Fruit fly (Drosophila melanogaster): ENCODE results near the gene CG10973.
A peak's percentile ranks its signal among the peaks of the same experiment; 100 is the strongest.

The CG10973 gene

dm6 chr3L:12792933-12793448, 38.4 kb upstream of the CG10973 start (continued):
- TF ChIP-seq Tbp (GFP tag; optimal IDR thresholded peaks at IDR 0.05) (no peak), wdn (GFP tag; IDR thresholded peaks at IDR 0.05) (0 out of 2 replicates have a peak, but pooled peaks have one; percentile 9), CG13624 (GFP tag; optimal IDR thresholded peaks at IDR 0.05) (peak; percentile 60), tio (GFP tag; optimal IDR thresholded peaks at IDR 0.05) (peak; percentile 30), Dip3 (GFP tag; optimal IDR thresholded peaks at IDR 0.05) (peak; percentile 36), CG3163 (GFP tag; optimal IDR thresholded peaks at IDR 0.05) (no peak), Rfx (GFP tag; IDR thresholded peaks at IDR 0.05) (peak; percentile 71)

- TF ChIP-seq CG12071 (GFP tag; optimal IDR thresholded peaks at IDR 0.05), result no peak
- no peak for TF ChIP-seq dpn (GFP tag; optimal IDR thresholded peaks at IDR 0.05)
- TF ChIP-seq ac (GFP tag; optimal IDR thresholded peaks at IDR 0.05), result no peak
- no peak for TF ChIP-seq CG15601 (tag; optimal IDR thresholded peaks at IDR 0.05)
- no peak for TF ChIP-seq p53 (GFP tag; optimal IDR thresholded peaks at IDR 0.05)
- TF ChIP-seq gro (GFP tag; optimal IDR thresholded peaks at IDR 0.05), result no peak
- TF ChIP-seq chif (GFP tag; optimal IDR thresholded peaks at IDR 0.05), result no peak
- no peak for TF ChIP-seq Lhr (GFP tag; optimal IDR thresholded peaks at IDR 0.05)
- TF ChIP-seq chm (GFP tag; IDR thresholded peaks at IDR 0.05), result no peak
- peak; percentile 73 for TF ChIP-seq CG3995 (GFP tag; optimal IDR thresholded peaks at IDR 0.05)
- TF ChIP-seq sug (tag; optimal IDR thresholded peaks at IDR 0.05), result peak; percentile 43
- no peak for TF ChIP-seq nerfin-1 (tag; optimal IDR thresholded peaks at IDR 0.05)
- peak; percentile 2 for TF ChIP-seq B-H2 (GFP tag; optimal IDR thresholded peaks at IDR 0.05)
- TF ChIP-seq pho (GFP tag; optimal IDR thresholded peaks at IDR 0.05), result no peak
- TF ChIP-seq exex (tag; optimal IDR thresholded peaks at IDR 0.05), result peak; percentile 94
- TF ChIP-seq CG6765 (GFP tag; optimal IDR thresholded peaks at IDR 0.05), result no peak
- peak; percentile 90 for TF ChIP-seq CG34376 (GFP tag; optimal IDR thresholded peaks at IDR 0.05)
- no peak for TF ChIP-seq CG12942 (GFP tag; optimal IDR thresholded peaks at IDR 0.05)
- TF ChIP-seq gt (GFP tag; IDR thresholded peaks at IDR 0.05), result no peak
- TF ChIP-seq fru (optimal IDR thresholded peaks at IDR 0.05), result no peak
- no peak for TF ChIP-seq CG18764 (GFP tag; optimal IDR thresholded peaks at IDR 0.05)
- TF ChIP-seq CG17829 (tag; optimal IDR thresholded peaks at IDR 0.05), result no peak
- TF ChIP-seq CG6689 (GFP tag; IDR thresholded peaks at IDR 0.05), result no peak
- peak; percentile 68 for TF ChIP-seq Med (GFP tag)
- TF ChIP-seq sd (tag; optimal IDR thresholded peaks at IDR 0.05), result peak; percentile 34
- TF ChIP-seq CG8388 (GFP tag; optimal IDR thresholded peaks at IDR 0.05), result no peak
- TF ChIP-seq her (GFP tag; optimal IDR thresholded peaks at IDR 0.05), result no peak
- TF ChIP-seq CG13123 (GFP tag; optimal IDR thresholded peaks at IDR 0.05), result no peak
- no peak for TF ChIP-seq CG10366 (GFP tag; IDR thresholded peaks at IDR 0.05)
- no peak for TF ChIP-seq CG6175 (GFP tag; IDR thresholded peaks at IDR 0.05)
- TF ChIP-seq sens (GFP tag), result peak; percentile 16
- no peak for TF ChIP-seq gsb-n (tag; optimal IDR thresholded peaks at IDR 0.05)
- no peak for TF ChIP-seq CG15011 (GFP tag; optimal IDR thresholded peaks at IDR 0.05)
- TF ChIP-seq CG15269 (tag; optimal IDR thresholded peaks at IDR 0.05), result no peak
- no peak for TF ChIP-seq Myb (GFP tag; optimal IDR thresholded peaks at IDR 0.05)
- TF ChIP-seq grn (GFP tag; optimal IDR thresholded peaks at IDR 0.05), result peak; percentile 56
- TF ChIP-seq mirr (GFP tag; optimal IDR thresholded peaks at IDR 0.05), result peak; percentile 73
- TF ChIP-seq CG32767 (GFP tag; IDR thresholded peaks at IDR 0.05), result no peak
- no peak for TF ChIP-seq odd (GFP tag; optimal IDR thresholded peaks at IDR 0.05)
- TF ChIP-seq ssp (GFP tag; IDR thresholded peaks at IDR 0.05), result no peak
- no peak for TF ChIP-seq btn (GFP tag; optimal IDR thresholded peaks at IDR 0.05)
- no peak for TF ChIP-seq Hr39 (optimal IDR thresholded peaks at IDR 0.05)
- no peak for TF ChIP-seq CG2875 (GFP tag; optimal IDR thresholded peaks at IDR 0.05)
- no peak for TF ChIP-seq wek (GFP tag; optimal IDR thresholded peaks at IDR 0.05)
Measured at dm6 chr3L:12791679-12792229, 37.2 kb upstream of the CG10973 start.

All from whole organism, embryonic.